Fruit fly (Drosophila melanogaster): ENCODE measurements at regions not wholly inside any gene's neighbourhood (a gene's known extent, or its start where the extent isn't known, plus 50 kb on each side); places are given as distances from the start of the nearest gene placed in this dataset.

- TF ChIP-seq CG7963 (GFP tag; IDR thresholded peaks at IDR 0.05; ENCODE audit: partially characterized antibody): no peak
- TF ChIP-seq CG1832 (GFP tag; optimal IDR thresholded peaks at IDR 0.05): peak; percentile 11
- no peak for TF ChIP-seq trem (tag; optimal IDR thresholded peaks at IDR 0.05)
- TF ChIP-seq B-H1 (GFP tag; IDR thresholded peaks at IDR 0.05): no peak
- 0 out of 3 replicates have a peak, but pooled peaks have one; percentile 11 for TF ChIP-seq zfh1 (GFP tag; IDR thresholded peaks at IDR 0.05)
- no peak for TF ChIP-seq sima (GFP tag; optimal IDR thresholded peaks at IDR 0.05)
- TF ChIP-seq CG1647 (GFP tag; optimal IDR thresholded peaks at IDR 0.05): no peak
- no peak for TF ChIP-seq CG10979 (tag; optimal IDR thresholded peaks at IDR 0.05)
- no peak for TF ChIP-seq CG14667 (GFP tag; IDR thresholded peaks at IDR 0.05)
- no peak for TF ChIP-seq CG6765 (GFP tag; optimal IDR thresholded peaks at IDR 0.05)
- peak; percentile 56; the same call in 1 of the 4 replicates for TF ChIP-seq chinmo (GFP tag; IDR thresholded peaks at IDR 0.05; ENCODE audit: partially characterized antibody)
- TF ChIP-seq sens (GFP tag): no peak
- no peak for TF ChIP-seq Hsf (GFP tag; optimal IDR thresholded peaks at IDR 0.05)
- no peak for TF ChIP-seq bigmax (GFP tag; optimal IDR thresholded peaks at IDR 0.05)
- TF ChIP-seq bsh (GFP tag; optimal IDR thresholded peaks at IDR 0.05): peak in 1 of 2 experiments; percentile 17
- no peak for TF ChIP-seq D19A (tag; optimal IDR thresholded peaks at IDR 0.05)
- no peak for TF ChIP-seq psq (GFP tag; optimal IDR thresholded peaks at IDR 0.05)
- TF ChIP-seq lov (optimal IDR thresholded peaks at IDR 0.05): no peak
- TF ChIP-seq lov (GFP tag; IDR thresholded peaks at IDR 0.05): no peak
- TF ChIP-seq sna (GFP tag; IDR thresholded peaks at IDR 0.05; ENCODE audit: partially characterized antibody): no peak
- TF ChIP-seq Sry-δ (GFP tag; optimal IDR thresholded peaks at IDR 0.05): no peak
- no peak for TF ChIP-seq p53 (GFP tag; optimal IDR thresholded peaks at IDR 0.05)
- no peak for TF ChIP-seq CG10431 (GFP tag; optimal IDR thresholded peaks at IDR 0.05)
- peak; percentile 52 for TF ChIP-seq CG10209 (GFP tag; optimal IDR thresholded peaks at IDR 0.05)
- no peak for TF ChIP-seq nmo (GFP tag; optimal IDR thresholded peaks at IDR 0.05)
- TF ChIP-seq CG32767 (GFP tag; IDR thresholded peaks at IDR 0.05): 0 out of 2 replicates have a peak, but pooled peaks have one; percentile 26
- TF ChIP-seq onecut (GFP tag; IDR thresholded peaks at IDR 0.05): no peak
- TF ChIP-seq scrt (GFP tag; optimal IDR thresholded peaks at IDR 0.05): no peak
- peak; percentile 99 for TF ChIP-seq vvl (GFP tag; IDR thresholded peaks at IDR 0.05)
- TF ChIP-seq br (optimal IDR thresholded peaks at IDR 0.05): no peak
- TF ChIP-seq Abd-B (GFP tag; optimal IDR thresholded peaks at IDR 0.05): no peak
- no peak for TF ChIP-seq Lpt (GFP tag; optimal IDR thresholded peaks at IDR 0.05)
- TF ChIP-seq Hr3 (GFP tag; optimal IDR thresholded peaks at IDR 0.05): no peak
- TF ChIP-seq disco-r (GFP tag; optimal IDR thresholded peaks at IDR 0.05): no peak
- TF ChIP-seq TFAM (GFP tag; optimal IDR thresholded peaks at IDR 0.05): no peak
- TF ChIP-seq CG5180 (GFP tag; optimal IDR thresholded peaks at IDR 0.05): no peak
- TF ChIP-seq esg (GFP tag; conservative IDR thresholded peaks at IDR 0.05): no peak
- no peak for TF ChIP-seq CG8765 (GFP tag; IDR thresholded peaks at IDR 0.05)
- no peak for TF ChIP-seq stc (GFP tag; IDR thresholded peaks at IDR 0.05)
- TF ChIP-seq Hand (GFP tag; optimal IDR thresholded peaks at IDR 0.05): no peak
- no peak for TF ChIP-seq Gug (GFP tag; IDR thresholded peaks at IDR 0.05)
- peak; percentile 3; the same call in 1 of the 2 replicates for TF ChIP-seq CG31441 (GFP tag; IDR thresholded peaks at IDR 0.05)
- TF ChIP-seq HLH54F (GFP tag; optimal IDR thresholded peaks at IDR 0.05): no peak
- no peak for TF ChIP-seq Elba2 (GFP tag; optimal IDR thresholded peaks at IDR 0.05)
- no peak for TF ChIP-seq CG1602 (GFP tag; optimal IDR thresholded peaks at IDR 0.05)
- no peak for TF ChIP-seq GATAe (GFP tag; conservative IDR thresholded peaks at IDR 0.05)
- TF ChIP-seq ro (GFP tag; IDR thresholded peaks at IDR 0.05): no peak
- no peak for TF ChIP-seq unpg (GFP tag; optimal IDR thresholded peaks at IDR 0.05)
- TF ChIP-seq CG4282 (GFP tag; optimal IDR thresholded peaks at IDR 0.05): no peak
- no peak for TF ChIP-seq CG18764 (GFP tag; optimal IDR thresholded peaks at IDR 0.05)
- no peak for TF ChIP-seq ewg (GFP tag; optimal IDR thresholded peaks at IDR 0.05)
These were observed 60.8 kb downstream of the Prat2 start (continued) for dm6 chr3L:6853718-6854374.

Data from whole organism, embryonic.